Fruit fly (Drosophila melanogaster) whole organism, embryonic: ENCODE results near the gene Rhp.

Experiments used
- Atf6 ChIP-seq: fragments of 200-800 bp; sonication (Bioruptor generic); IDR thresholded peaks from 2 replicates; pipeline ENCODE4 v1.3.6; 2022; ENCODE audit warnings: missing biosample characterization, missing genetic modification characterization
- B-H1 ChIP-seq: fragments of 200-800 bp; sonication (Bioruptor generic); IDR thresholded peaks from 3 replicates; pipeline ENCODE4 v1.3.6; 2022; ENCODE audit warnings: missing biosample characterization, missing genetic modification characterization
- Blimp-1 ChIP-seq: fragments of 200-800 bp; sonication (Bioruptor generic); optimal IDR thresholded peaks from 3 replicates; lab custom pipeline; 2018; ENCODE audit warnings: missing biosample characterization, missing genetic modification characterization, mild to moderate bottlenecking, moderate library complexity, missing genetic modification reagents
- CG10959 ChIP-seq: fragments of 200-800 bp; sonication (Bioruptor generic); IDR thresholded peaks from 2 replicates; pipeline ENCODE4 v1.3.6; 2022; ENCODE audit warnings: missing biosample characterization, missing genetic modification characterization
- CG11560 ChIP-seq: fragments of 200-800 bp; sonication (Bioruptor generic); IDR thresholded peaks from 3 replicates; pipeline ENCODE4 v1.3.6; 2022; ENCODE audit warnings: missing biosample characterization, missing genetic modification characterization
- CG11695 ChIP-seq: fragments of 200-800 bp; sonication (Bioruptor generic); IDR thresholded peaks from 3 replicates; pipeline ENCODE4 v1.3.6; 2022; ENCODE audit warnings: missing biosample characterization, missing genetic modification characterization
- CG12071 ChIP-seq: fragments of 200-800 bp; sonication (Bioruptor generic); optimal IDR thresholded peaks from 3 replicates; lab custom pipeline; 2018; ENCODE audit warnings: missing biosample characterization, mild to moderate bottlenecking, missing genetic modification characterization
- CG1233 ChIP-seq: fragments of 200-800 bp; sonication (Bioruptor generic); optimal IDR thresholded peaks from 4 replicates; lab custom pipeline; 2018; ENCODE audit warnings: missing biosample characterization, mild to moderate bottlenecking, missing genetic modification characterization
- CG14667 ChIP-seq: fragments of 200-800 bp; sonication (Bioruptor generic); IDR thresholded peaks from 2 replicates; pipeline ENCODE4 v1.3.6; 2022; ENCODE audit warnings: missing biosample characterization, missing genetic modification characterization
- CG16863 ChIP-seq: fragments of 200-800 bp; sonication (Bioruptor generic); optimal IDR thresholded peaks from 3 replicates; lab custom pipeline; 2016; ENCODE audit warnings: missing biosample characterization, missing genetic modification characterization
- CG17359 ChIP-seq: fragments of 200-800 bp; sonication (Bioruptor generic); optimal IDR thresholded peaks from 3 replicates; lab custom pipeline; 2018; ENCODE audit warnings: missing biosample characterization, mild to moderate bottlenecking, missing genetic modification characterization, moderate library complexity
- CG17385 ChIP-seq: fragments of 200-800 bp; sonication (Bioruptor generic); optimal IDR thresholded peaks from 3 replicates; lab custom pipeline; 2018; ENCODE audit warnings: missing biosample characterization, mild to moderate bottlenecking, missing genetic modification characterization
- CG17829 ChIP-seq: fragments of 200-800 bp; optimal IDR thresholded peaks from 2 replicates; lab custom pipeline; 2019; ENCODE audit warnings: missing biosample characterization, mild to moderate bottlenecking, missing genetic modification characterization, moderate library complexity
- CG18262 ChIP-seq: fragments of 200-800 bp; optimal IDR thresholded peaks from 3 replicates; lab custom pipeline; 2019; ENCODE audit warnings: missing biosample characterization, mild to moderate bottlenecking, missing genetic modification characterization, moderate library complexity
- CG2116 ChIP-seq: fragments of 200-800 bp; sonication (Bioruptor generic); optimal IDR thresholded peaks from 3 replicates; lab custom pipeline; 2018; ENCODE audit warnings: missing biosample characterization, mild to moderate bottlenecking, missing genetic modification characterization
- CG2875 ChIP-seq: fragments of 200-800 bp; sonication (Bioruptor generic); optimal IDR thresholded peaks from 2 replicates; lab custom pipeline; 2017; ENCODE audit warnings: missing biosample characterization, mild to moderate bottlenecking, missing genetic modification characterization, missing genetic modification reagents
- CG31365 ChIP-seq: fragments of 200-800 bp; sonication (Bioruptor generic); optimal IDR thresholded peaks from 2 replicates; lab custom pipeline; 2018; ENCODE audit warnings: missing biosample characterization, mild to moderate bottlenecking, missing genetic modification characterization
- CG32772 ChIP-seq: fragments of 200-800 bp; sonication (Bioruptor generic); IDR thresholded peaks from 2 replicates; pipeline ENCODE4 v1.3.6; 2022; ENCODE audit warnings: missing biosample characterization, missing genetic modification characterization
- CG3281 ChIP-seq: fragments of 200-800 bp; sonication (Bioruptor generic); optimal IDR thresholded peaks from 3 replicates; lab custom pipeline; 2017; ENCODE audit warnings: missing biosample characterization, mild to moderate bottlenecking, missing genetic modification characterization
- CG5180 ChIP-seq: fragments of 200-800 bp; sonication (Bioruptor generic); optimal IDR thresholded peaks from 3 replicates; lab custom pipeline; 2017; ENCODE audit warnings: missing biosample characterization, missing genetic modification characterization, mild to moderate bottlenecking, moderate library complexity, missing genetic modification reagents
- CG6689 ChIP-seq: fragments of 200-800 bp; sonication (Bioruptor generic); IDR thresholded peaks from 2 replicates; pipeline ENCODE4 v1.3.6; 2022; ENCODE audit warnings: missing biosample characterization, missing genetic modification characterization
- CG6765 ChIP-seq: fragments of 200-800 bp; sonication (Bioruptor generic); optimal IDR thresholded peaks from 3 replicates; lab custom pipeline; 2017; ENCODE audit warnings: missing biosample characterization, mild to moderate bottlenecking, missing genetic modification characterization
- CG7357 ChIP-seq: fragments of 200-800 bp; sonication (Bioruptor generic); IDR thresholded peaks from 3 replicates; pipeline ENCODE4 v1.3.6; 2022; ENCODE audit warnings: missing biosample characterization, missing genetic modification characterization
- CG8281 ChIP-seq: fragments of 200-800 bp; sonication (Bioruptor generic); optimal IDR thresholded peaks from 2 replicates; lab custom pipeline; 2018; ENCODE audit warnings: missing biosample characterization, mild to moderate bottlenecking, missing genetic modification characterization, moderate library complexity
- CG8290 ChIP-seq, 3 experiments: fragments of 200-800 bp; sonication (Bioruptor generic); optimal IDR thresholded peaks; 2 replicates each; lab custom pipeline; 2016 to 2019; ENCODE audit warnings: missing biosample characterization in 3 of 3, missing genetic modification characterization in 3 of 3, mild to moderate bottlenecking in 2 of 3, moderate library complexity in 1 of 3
- CG8924 ChIP-seq: fragments of 200-800 bp; optimal IDR thresholded peaks from 3 replicates; lab custom pipeline; 2019; ENCODE audit warnings: missing biosample characterization, mild to moderate bottlenecking, missing genetic modification characterization, moderate library complexity
- CG9609 ChIP-seq: fragments of 200-800 bp; sonication (Bioruptor generic); optimal IDR thresholded peaks from 3 replicates; lab custom pipeline; 2016; ENCODE audit warnings: missing biosample characterization, missing genetic modification characterization
- Camta ChIP-seq: fragments of 200-800 bp; sonication (Bioruptor generic); optimal IDR thresholded peaks from 2 replicates; lab custom pipeline; 2016; ENCODE audit warnings: missing biosample characterization, missing genetic modification characterization
- CkIIα-i1 ChIP-seq: fragments of 200-800 bp; sonication (Bioruptor generic); IDR thresholded peaks from 2 replicates; pipeline ENCODE4 v1.3.6; 2022; ENCODE audit warnings: missing biosample characterization, missing genetic modification characterization
- CoRest ChIP-seq: fragments of 200-800 bp; sonication (Bioruptor generic); optimal IDR thresholded peaks from 3 replicates; lab custom pipeline; 2018; ENCODE audit warnings: missing biosample characterization, mild to moderate bottlenecking, missing genetic modification characterization, moderate library complexity
- Dip2 ChIP-seq: fragments of 200-800 bp; sonication (Bioruptor generic); IDR thresholded peaks from 2 replicates; pipeline ENCODE4 v1.3.6; 2022; ENCODE audit warnings: missing biosample characterization, missing genetic modification characterization
- Gug ChIP-seq: fragments of 200-800 bp; sonication (Bioruptor generic); IDR thresholded peaks from 4 replicates; pipeline ENCODE4 v1.3.6; 2022; ENCODE audit warnings: missing biosample characterization, missing genetic modification characterization
- HHEX ChIP-seq: fragments of 200-800 bp; sonication (Bioruptor generic); optimal IDR thresholded peaks from 3 replicates; lab custom pipeline; 2017; ENCODE audit warnings: missing biosample characterization, mild to moderate bottlenecking, missing genetic modification characterization, missing genetic modification reagents
- Meics ChIP-seq: fragments of 200-800 bp; sonication (Bioruptor generic); optimal IDR thresholded peaks from 2 replicates; lab custom pipeline; 2017; ENCODE audit warnings: missing biosample characterization, mild to moderate bottlenecking, missing genetic modification characterization
- Rx ChIP-seq: fragments of 200-800 bp; sonication (Bioruptor generic); IDR thresholded peaks from 2 replicates; pipeline ENCODE4 v1.3.6; 2022; ENCODE audit warnings: missing biosample characterization, missing genetic modification characterization
- Scr ChIP-seq: fragments of 200-800 bp; sonication (Bioruptor generic); IDR thresholded peaks from 2 replicates; pipeline ENCODE4 v1.3.6; 2022; ENCODE audit warnings: missing biosample characterization, missing genetic modification characterization; ENCODE audit not compliant: partially characterized antibody
- caup ChIP-seq: fragments of 200-800 bp; sonication (Bioruptor generic); optimal IDR thresholded peaks from 3 replicates; lab custom pipeline; 2017; ENCODE audit warnings: missing biosample characterization, mild to moderate bottlenecking, missing genetic modification characterization, moderate library complexity; ENCODE audit not compliant: severe bottlenecking
- corto ChIP-seq: fragments of 200-800 bp; sonication (Bioruptor generic); optimal IDR thresholded peaks from 2 replicates; lab custom pipeline; 2016; ENCODE audit warnings: missing biosample characterization, mild to moderate bottlenecking, missing genetic modification characterization, moderate library complexity
- gcm2 ChIP-seq: fragments of 200-800 bp; sonication (Bioruptor generic); optimal IDR thresholded peaks from 2 replicates; lab custom pipeline; 2016; ENCODE audit warnings: missing biosample characterization, missing genetic modification characterization
- gsb-n ChIP-seq: fragments of 200-800 bp; sonication (Bioruptor generic); optimal IDR thresholded peaks from 3 replicates; lab custom pipeline; 2018; ENCODE audit warnings: missing biosample characterization, mild to moderate bottlenecking, missing genetic modification characterization
- hb ChIP-seq: fragments of 200-800 bp; sonication (Bioruptor generic); IDR thresholded peaks from 3 replicates; pipeline ENCODE4 v1.3.6; 2022; ENCODE audit warnings: missing biosample characterization, missing genetic modification characterization; ENCODE audit not compliant: partially characterized antibody
- hkb ChIP-seq, 2 experiments: fragments of 200-800 bp in 1 of 2; fragments of >200 bp in 1 of 2; sonication (Bioruptor generic) in 1 of 2; IDR thresholded peaks in 1 of 2; optimal IDR thresholded peaks in 1 of 2; 2 replicates each; pipeline versions ENCODE4 v1.3.6 to Lab custom; 2017 to 2022; ENCODE audit warnings: missing biosample characterization in 1 of 2, missing genetic modification characterization in 1 of 2
- kah ChIP-seq: fragments of 200-800 bp; sonication (Bioruptor generic); optimal IDR thresholded peaks from 2 replicates; lab custom pipeline; 2018; ENCODE audit warnings: missing biosample characterization, mild to moderate bottlenecking, missing genetic modification characterization
- maf-S ChIP-seq: fragments of 200-800 bp; sonication (Bioruptor generic); optimal IDR thresholded peaks from 2 replicates; lab custom pipeline; 2016; ENCODE audit warnings: missing biosample characterization, missing genetic modification characterization
- odd ChIP-seq: fragments of 200-800 bp; sonication (Bioruptor generic); optimal IDR thresholded peaks from 2 replicates; lab custom pipeline; 2017; ENCODE audit warnings: missing biosample characterization, mild to moderate bottlenecking, missing genetic modification characterization
- scrt ChIP-seq: fragments of 200-800 bp; sonication (Bioruptor generic); optimal IDR thresholded peaks from 2 replicates; lab custom pipeline; 2018; ENCODE audit warnings: missing biosample characterization, mild to moderate bottlenecking, missing genetic modification characterization, moderate library complexity
- tna ChIP-seq: fragments of 200-800 bp; sonication (Bioruptor generic); IDR thresholded peaks from 2 replicates; pipeline ENCODE4 v1.3.6; 2022; ENCODE audit warnings: missing biosample characterization, missing genetic modification characterization; ENCODE audit not compliant: partially characterized antibody

The Rhp gene

dm6 chrX:15788235-15789187 lies at the start of gene Rhp (continued):
- TF ChIP-seq CG18262 (tag; lab: Kevin White, UChicago), result peak; percentile 45
- peak; percentile 46 for TF ChIP-seq CG2875 (GFP tag; lab: Kevin White, UChicago)
- no peak for TF ChIP-seq CG6765 (GFP tag; lab: Kevin White, UChicago)
- peak; percentile 44 for TF ChIP-seq CG17385 (GFP tag; lab: Kevin White, UChicago)
- no peak for TF ChIP-seq CG8290 (GFP tag; optimal IDR thresholded peaks at IDR 0.05; lab: Kevin White, UChicago)
- peak in 1 of 2 experiments; percentile 84 for TF ChIP-seq CG8290 (tag; optimal IDR thresholded peaks at IDR 0.05; lab: Kevin White, UChicago)
- peak; percentile 64 for TF ChIP-seq Blimp-1
- TF ChIP-seq maf-S, result no peak
- no peak for TF ChIP-seq Camta (GFP tag; lab: Kevin White, UChicago)
- TF ChIP-seq CG5180, result peak; percentile 56
- TF ChIP-seq CG11695 (GFP tag; lab: Robert Waterston, UW), result 0 out of 3 replicates have a peak, but pooled peaks have one; percentile 34
- TF ChIP-seq CG17829 (tag; lab: Kevin White, UChicago), result no peak
- TF ChIP-seq CG32772 (GFP tag; lab: Robert Waterston, UW), result no peak
- TF ChIP-seq hkb (optimal IDR thresholded peaks at IDR 0.05; lab: Kevin White, UChicago), result no peak
- peak; percentile 66 for TF ChIP-seq hkb (GFP tag; IDR thresholded peaks at IDR 0.05; lab: Robert Waterston, UW)
- no peak; the same call in 1 of the 2 replicates for TF ChIP-seq Scr (GFP tag; lab: Robert Waterston, UW)
- peak; percentile 58 for TF ChIP-seq odd (GFP tag; lab: Kevin White, UChicago)
- TF ChIP-seq hb (GFP tag; lab: Robert Waterston, UW), result no peak
- no peak for TF ChIP-seq gcm2
- TF ChIP-seq Rx (GFP tag; lab: Robert Waterston, UW), result no peak
- peak; percentile 69 for TF ChIP-seq CG12071 (GFP tag; lab: Kevin White, UChicago)
- peak; percentile 18 for TF ChIP-seq CG8281 (tag; lab: Kevin White, UChicago)
- no peak for TF ChIP-seq Atf6 (GFP tag; lab: Robert Waterston, UW)
- no peak for TF ChIP-seq Dip2 (GFP tag; lab: Robert Waterston, UW)
- peak; percentile 45 for TF ChIP-seq CoRest
- TF ChIP-seq caup (GFP tag; lab: Kevin White, UChicago), result peak; percentile 31
- TF ChIP-seq CG6689 (GFP tag; lab: Robert Waterston, UW), result no peak
- no peak for TF ChIP-seq corto
- TF ChIP-seq kah (GFP tag; lab: Kevin White, UChicago), result peak; percentile 36
- no peak for TF ChIP-seq CG9609 (GFP tag; lab: Kevin White, UChicago)
- TF ChIP-seq CG17359 (tag; lab: Kevin White, UChicago), result peak; percentile 78
- no peak for TF ChIP-seq CkIIα-i1 (GFP tag; lab: Robert Waterston, UW)
- peak; percentile 46 for TF ChIP-seq gsb-n (tag; lab: Kevin White, UChicago)
- no peak for TF ChIP-seq CG11560 (tag; lab: Robert Waterston, UW)
- peak; percentile 33 for TF ChIP-seq CG8924
- TF ChIP-seq tna, result no peak
- peak; percentile 51 for TF ChIP-seq Meics (GFP tag; lab: Kevin White, UChicago)
- TF ChIP-seq CG2116 (GFP tag; lab: Kevin White, UChicago), result peak; percentile 45
- peak; percentile 4 for TF ChIP-seq CG16863 (GFP tag; lab: Kevin White, UChicago)
- no peak for TF ChIP-seq CG7357 (GFP tag; lab: Robert Waterston, UW)
- TF ChIP-seq CG14667 (GFP tag; lab: Robert Waterston, UW), result no peak
- peak; percentile 16 for TF ChIP-seq CG3281 (GFP tag; lab: Kevin White, UChicago)
- peak; percentile 47 for TF ChIP-seq CG1233 (GFP tag; lab: Kevin White, UChicago)
- TF ChIP-seq B-H1 (GFP tag; lab: Robert Waterston, UW), result no peak; the same call in 2 of the 3 replicates
- TF ChIP-seq scrt, result peak; percentile 3
- TF ChIP-seq Gug (GFP tag; lab: Robert Waterston, UW), result no peak
- TF ChIP-seq HHEX, result peak; percentile 51
- no peak for TF ChIP-seq CG10959 (GFP tag; lab: Robert Waterston, UW)
- peak; percentile 49 for TF ChIP-seq CG31365
